Worm (Caenorhabditis elegans) whole organism, dauer: ENCODE data around the gene mct-4.

Experiments
- unc-62 ChIP-seq: sonication (generic microtip); optimal IDR thresholded peaks from 2 replicates; lab custom pipeline; 2017; ENCODE audit warnings: missing biosample characterization, missing genetic modification reagents, missing genetic modification characterization

The mct-4 gene

ce11 chrX:4929657-4930056, at the start of gene mct-4:
Gene mct-4 (minus strand): TSS chrX:4929757.
- no peak for TF ChIP-seq unc-62 (GFP tag; lab: Kevin White, UChicago)

ce11 chrX:4979060-4979459, 49.5 kb upstream of the mct-4 start:
- no peak for TF ChIP-seq unc-62 (GFP tag; lab: Kevin White, UChicago)

- no peak for TF ChIP-seq unc-62 (GFP tag; lab: Kevin White, UChicago)
These were observed 48.5 kb upstream of the mct-4 start for ce11 chrX:4978103-4978502.

- no peak for TF ChIP-seq unc-62 (GFP tag; lab: Kevin White, UChicago)
These were observed 47.0 kb upstream of the mct-4 start, which contains the start of gene lfi-1 for ce11 chrX:4976530-4976929. Gene lfi-1 (plus strand): TSS chrX:4976830.

ce11 chrX:4974486-4974885, 44.9 kb upstream of the mct-4 start:
- no peak for TF ChIP-seq unc-62 (GFP tag; lab: Kevin White, UChicago)

- no peak for TF ChIP-seq unc-62 (GFP tag; lab: Kevin White, UChicago)
These were observed 42.6 kb upstream of the mct-4 start for ce11 chrX:4972039-4972581.

ce11 chrX:4971427-4971826, 41.9 kb upstream of the mct-4 start:
- TF ChIP-seq unc-62 (GFP tag; lab: Kevin White, UChicago): no peak

- TF ChIP-seq unc-62 (GFP tag; lab: Kevin White, UChicago): no peak
These were observed 41.3 kb upstream of the mct-4 start, which contains the start of gene calu-1 for ce11 chrX:4970863-4971345. Gene calu-1 (minus strand): TSS chrX:4970913.

- no peak for TF ChIP-seq unc-62 (GFP tag; lab: Kevin White, UChicago)
These were observed 39.7 kb upstream of the mct-4 start, which contains the start of gene M03F4.6 for ce11 chrX:4969228-4969627. Gene M03F4.6 (minus strand): TSS chrX:4969328.

ce11 chrX:4965592-4965991, 36.0 kb upstream of the mct-4 start:
- TF ChIP-seq unc-62 (GFP tag; lab: Kevin White, UChicago): no peak

- TF ChIP-seq unc-62 (GFP tag; lab: Kevin White, UChicago): no peak
These were observed 32.4 kb upstream of the mct-4 start for ce11 chrX:4961681-4962656.

- no peak for TF ChIP-seq unc-62 (GFP tag; lab: Kevin White, UChicago)
These were observed 31.5 kb upstream of the mct-4 start for ce11 chrX:4960910-4961680.

ce11 chrX:4960422-4960821, 30.9 kb upstream of the mct-4 start, which contains the start of gene act-4:
Gene act-4 (plus strand): TSS chrX:4960621.
- TF ChIP-seq unc-62 (GFP tag; lab: Kevin White, UChicago): no peak

- TF ChIP-seq unc-62 (GFP tag; lab: Kevin White, UChicago): no peak
These were observed 29.9 kb upstream of the mct-4 start for ce11 chrX:4959440-4959839.

ce11 chrX:4958986-4959385, 29.4 kb upstream of the mct-4 start:
- TF ChIP-seq unc-62 (GFP tag; lab: Kevin White, UChicago): no peak
